Worm (Caenorhabditis elegans) whole organism, young adult: ENCODE data around the gene tag-65.

Experiments
- D2030.7 ChIP-seq: fragments of 200-800 bp; sonication (Bioruptor generic); IDR thresholded peaks from 2 replicates; pipeline ENCODE4 v1.3.6; 2022; ENCODE audit warnings: missing genetic modification reagents, missing genetic modification characterization, missing compliant biosample characterization
- F22D6.2 ChIP-seq: sonication (generic microtip); optimal IDR thresholded peaks from 2 replicates; lab custom pipeline; 2016; ENCODE audit warnings: mild to moderate bottlenecking, missing genetic modification characterization, missing compliant biosample characterization
- F33H1.4 ChIP-seq: fragments of 200-800 bp; sonication (Bioruptor generic); IDR thresholded peaks from 2 replicates; pipeline ENCODE4 v1.3.6; 2022; ENCODE audit warnings: missing genetic modification reagents, missing genetic modification characterization, missing compliant biosample characterization
- F37B4.10 ChIP-seq: fragments of 200-800 bp; sonication (Bioruptor generic); IDR thresholded peaks from 2 replicates; pipeline ENCODE4 v1.3.6; 2022; ENCODE audit warnings: missing genetic modification characterization, missing compliant biosample characterization
- F39B2.1 ChIP-seq: fragments of 200-800 bp; sonication (Bioruptor generic); IDR thresholded peaks from 2 replicates; pipeline ENCODE4 v1.3.6; 2022; ENCODE audit warnings: missing genetic modification reagents, missing genetic modification characterization, missing compliant biosample characterization
- Y67H2A.10 ChIP-seq: fragments of 200-800 bp; sonication (Bioruptor generic); conservative IDR thresholded peaks from 2 replicates; pipeline ENCODE4 v1.3.6; 2022; ENCODE audit warnings: missing genetic modification reagents, missing genetic modification characterization, missing compliant biosample characterization
- Y79H2A.3 ChIP-seq: fragments of 200-800 bp; sonication (Bioruptor generic); conservative IDR thresholded peaks from 2 replicates; pipeline ENCODE4 v1.3.6; 2022; ENCODE audit warnings: missing genetic modification reagents, missing genetic modification characterization, missing compliant biosample characterization
- ZK185.1 ChIP-seq: sonication (generic microtip); optimal IDR thresholded peaks from 2 replicates; lab custom pipeline; 2016; ENCODE audit warnings: mild to moderate bottlenecking, missing genetic modification characterization, missing compliant biosample characterization; ENCODE audit not compliant: poor library complexity, severe bottlenecking
- akir-1 ChIP-seq: fragments of 200-800 bp; sonication (Bioruptor generic); optimal IDR thresholded peaks from 2 replicates; lab custom pipeline; 2018; ENCODE audit warnings: mild to moderate bottlenecking, missing genetic modification characterization, moderate library complexity, missing compliant biosample characterization
- athp-1 ChIP-seq: sonication (generic microtip); optimal IDR thresholded peaks from 2 replicates; lab custom pipeline; 2017; ENCODE audit warnings: mild to moderate bottlenecking, missing genetic modification characterization, missing compliant biosample characterization
- attf-3 ChIP-seq: fragments of 200-800 bp; sonication (Bioruptor generic); conservative IDR thresholded peaks from 2 replicates; pipeline ENCODE4 v1.3.6; 2022; ENCODE audit warnings: missing genetic modification reagents, missing genetic modification characterization, missing compliant biosample characterization
- attf-6 ChIP-seq: fragments of 200-800 bp; sonication (Bioruptor generic); IDR thresholded peaks from 2 replicates; pipeline ENCODE4 v1.3.6; 2022; ENCODE audit warnings: missing genetic modification reagents, missing genetic modification characterization, missing compliant biosample characterization
- bed-2 ChIP-seq: fragments of 200-800 bp; sonication (Bioruptor generic); IDR thresholded peaks from 2 replicates; pipeline ENCODE4 v1.3.6; 2022; ENCODE audit warnings: missing genetic modification reagents, missing genetic modification characterization, missing compliant biosample characterization
- ceh-100 ChIP-seq: fragments of 200-800 bp; sonication (Bioruptor generic); IDR thresholded peaks from 2 replicates; pipeline ENCODE4 v1.3.6; 2022; ENCODE audit warnings: missing genetic modification reagents, missing genetic modification characterization, missing compliant biosample characterization
- chd-7 ChIP-seq: sonication (generic microtip); optimal IDR thresholded peaks from 2 replicates; lab custom pipeline; 2016; ENCODE audit warnings: mild to moderate bottlenecking, missing genetic modification characterization, moderate library complexity, missing compliant biosample characterization
- dox-1 ChIP-seq: fragments of 200-800 bp; sonication (Bioruptor generic); IDR thresholded peaks from 2 replicates; pipeline ENCODE4 v1.3.6; 2022; ENCODE audit warnings: missing genetic modification reagents, missing genetic modification characterization, missing compliant biosample characterization
- egl-18 ChIP-seq: fragments of 200-800 bp; sonication (Bioruptor generic); IDR thresholded peaks from 2 replicates; pipeline ENCODE4 v1.3.6; 2022; ENCODE audit warnings: missing genetic modification reagents, missing genetic modification characterization, missing compliant biosample characterization
- ets-4 ChIP-seq: fragments of 200-800 bp; sonication (Bioruptor generic); optimal IDR thresholded peaks from 2 replicates; lab custom pipeline; 2018; ENCODE audit warnings: mild to moderate bottlenecking, missing genetic modification characterization, missing compliant biosample characterization
- hlh-12 ChIP-seq: sonication (generic microtip); optimal IDR thresholded peaks from 2 replicates; lab custom pipeline; 2016; ENCODE audit warnings: missing genetic modification characterization, missing compliant biosample characterization
- hlh-26 ChIP-seq: fragments of 200-800 bp; sonication (Bioruptor generic); conservative IDR thresholded peaks from 2 replicates; pipeline ENCODE4 v1.3.6; 2022; ENCODE audit warnings: missing genetic modification reagents, missing genetic modification characterization, missing compliant biosample characterization
- hrde-1 ChIP-seq: sonication (generic microtip); optimal IDR thresholded peaks from 2 replicates; lab custom pipeline; 2016; ENCODE audit warnings: missing genetic modification characterization, mild to moderate bottlenecking, missing compliant biosample characterization, moderate library complexity, missing genotype, missing genetic modification reagents, borderline replicate concordance
- hsf-1 ChIP-seq: fragments of 200-800 bp; sonication (Bioruptor generic); IDR thresholded peaks from 2 replicates; pipeline ENCODE4 v1.3.6; 2022; ENCODE audit warnings: missing genetic modification reagents, missing genetic modification characterization, missing compliant biosample characterization
- lag-1 ChIP-seq: fragments of 200-800 bp; sonication (Bioruptor generic); IDR thresholded peaks from 2 replicates; pipeline ENCODE4 v1.3.6; 2022; ENCODE audit warnings: missing genetic modification reagents, missing genetic modification characterization, missing compliant biosample characterization
- lin-35 ChIP-seq, 3 experiments: fragments of 150-350 bp in 2 of 3; sonication (generic microtip) in 1 of 3; optimal IDR thresholded peaks; 2 replicates each; lab custom pipeline; 2014 to 2018; ENCODE audit warnings: missing biosample characterization in 3 of 3, missing genetic modification characterization in 3 of 3, missing genetic modification reagents in 3 of 3
- lin-40 ChIP-seq: sonication (generic microtip); optimal IDR thresholded peaks from 2 replicates; lab custom pipeline; 2016; ENCODE audit warnings: missing genetic modification characterization, mild to moderate bottlenecking, missing compliant biosample characterization, missing genotype, missing genetic modification reagents
- madf-8 ChIP-seq: fragments of 200-800 bp; sonication (Bioruptor generic); conservative IDR thresholded peaks from 2 replicates; pipeline ENCODE4 v1.3.6; 2022; ENCODE audit warnings: missing genetic modification reagents, missing genetic modification characterization, missing compliant biosample characterization
- mel-28 ChIP-seq: sonication (generic microtip); optimal IDR thresholded peaks from 2 replicates; lab custom pipeline; 2016; ENCODE audit warnings: borderline replicate concordance, mild to moderate bottlenecking, missing genetic modification characterization, missing compliant biosample characterization
- nfyb-1 ChIP-seq: fragments of 200-800 bp; sonication (Bioruptor generic); IDR thresholded peaks from 2 replicates; pipeline ENCODE4 v1.3.6; 2022; ENCODE audit warnings: missing genetic modification reagents, missing genetic modification characterization, missing compliant biosample characterization
- nhr-120 ChIP-seq: fragments of 200-800 bp; sonication (Bioruptor generic); IDR thresholded peaks from 2 replicates; pipeline ENCODE4 v1.3.6; 2022; ENCODE audit warnings: missing genetic modification characterization, missing compliant biosample characterization
- nhr-80 ChIP-seq: sonication (generic microtip); optimal IDR thresholded peaks from 2 replicates; lab custom pipeline; 2016; ENCODE audit warnings: missing genetic modification characterization, missing compliant biosample characterization
- nhr-90 ChIP-seq: sonication (generic microtip); optimal IDR thresholded peaks from 2 replicates; lab custom pipeline; 2016; ENCODE audit warnings: missing genotype, mild to moderate bottlenecking, missing genetic modification characterization, missing compliant biosample characterization
- pbrm-1 ChIP-seq: fragments of 200-800 bp; sonication (Bioruptor generic); IDR thresholded peaks from 2 replicates; pipeline ENCODE4 v1.3.6; 2022; ENCODE audit warnings: missing genetic modification reagents, missing genetic modification characterization, missing compliant biosample characterization
- rcor-1 ChIP-seq: fragments of 200-800 bp; sonication (Bioruptor generic); IDR thresholded peaks from 2 replicates; pipeline ENCODE4 v1.3.6; 2022; ENCODE audit warnings: missing genetic modification reagents, missing genetic modification characterization, missing compliant biosample characterization
- rec-8 ChIP-seq, 2 experiments: sonication (generic microtip); optimal IDR thresholded peaks; 2 replicates each; lab custom pipeline; 2016; ENCODE audit warnings: mild to moderate bottlenecking in 2 of 2, missing genetic modification characterization in 2 of 2, missing genetic modification reagents in 2 of 2, missing genotype in 2 of 2, missing biosample characterization in 1 of 2, missing compliant biosample characterization in 1 of 2, moderate library complexity in 1 of 2
- repo-1 ChIP-seq: sonication (generic microtip); optimal IDR thresholded peaks from 2 replicates; lab custom pipeline; 2017; ENCODE audit warnings: mild to moderate bottlenecking, missing genetic modification characterization, missing compliant biosample characterization
- rpc-1 ChIP-seq, 2 experiments: fragments of 150-350 bp in 1 of 2; sonication (generic microtip) in 1 of 2; optimal IDR thresholded peaks; 2 replicates each; lab custom pipeline; 2014 to 2018; ENCODE audit warnings: missing biosample characterization in 1 of 2, missing genetic modification characterization in 1 of 2, missing genetic modification reagents in 1 of 2, missing genotype in 1 of 2
- sdz-38 ChIP-seq: sonication (generic microtip); optimal IDR thresholded peaks from 2 replicates; lab custom pipeline; 2016; ENCODE audit warnings: missing genotype, missing genetic modification characterization, missing compliant biosample characterization
- sea-2 ChIP-seq: fragments of 200-800 bp; sonication (Bioruptor generic); IDR thresholded peaks from 2 replicates; pipeline ENCODE4 v1.3.6; 2022; ENCODE audit warnings: missing genetic modification characterization, missing compliant biosample characterization
- snpc-1.3 ChIP-seq: sonication (generic microtip); optimal IDR thresholded peaks from 2 replicates; lab custom pipeline; 2017; ENCODE audit warnings: missing genetic modification characterization, mild to moderate bottlenecking, missing compliant biosample characterization, antibody characterized with exemption, moderate library complexity, missing genotype, missing genetic modification reagents; ENCODE audit not compliant: insufficient read depth
- somi-1 ChIP-seq: fragments of 200-800 bp; sonication (Bioruptor generic); optimal IDR thresholded peaks from 2 replicates; lab custom pipeline; 2018; ENCODE audit warnings: mild to moderate bottlenecking, missing genetic modification characterization, missing compliant biosample characterization
- unc-62 ChIP-seq: fragments of 150-350 bp; optimal IDR thresholded peaks from 2 replicates; lab custom pipeline; 2014; ENCODE audit warnings: missing biosample characterization, missing genetic modification reagents, missing genetic modification characterization
- zfh-2 ChIP-seq: fragments of 200-800 bp; sonication (Bioruptor generic); conservative IDR thresholded peaks from 2 replicates; pipeline ENCODE4 v1.3.6; 2022; ENCODE audit warnings: missing genetic modification reagents, missing genetic modification characterization, missing compliant biosample characterization
- ztf-22 ChIP-seq: fragments of 200-800 bp; sonication (Bioruptor generic); optimal IDR thresholded peaks from 2 replicates; lab custom pipeline; 2018; ENCODE audit warnings: mild to moderate bottlenecking, missing genetic modification characterization, moderate library complexity, missing compliant biosample characterization
- ztf-25 ChIP-seq: fragments of 200-800 bp; sonication (Bioruptor generic); IDR thresholded peaks from 2 replicates; pipeline ENCODE4 v1.3.6; 2022; ENCODE audit warnings: missing genetic modification reagents, missing genetic modification characterization, missing compliant biosample characterization
- ztf-28 ChIP-seq: fragments of 200-800 bp; sonication (Bioruptor generic); IDR thresholded peaks from 2 replicates; pipeline ENCODE4 v1.3.6; 2022; ENCODE audit warnings: missing genetic modification reagents, missing genetic modification characterization, missing compliant biosample characterization

The tag-65 gene

ce11 chrV:13656346-13657254 is 21.8 kb downstream of the tag-65 start:
- TF ChIP-seq mel-28 (tag; lab: Kevin White, UChicago) (no peak), ztf-28 (GFP tag; lab: Robert Waterston, UW) (no peak), lag-1 (GFP tag; lab: Robert Waterston, UW) (no peak), hsf-1 (GFP tag; lab: Robert Waterston, UW) (0 out of 2 replicates have a peak, but pooled peaks have one; percentile 7), ZK185.1 (peak; percentile 9), hlh-26 (GFP tag; lab: Robert Waterston, UW) (0 out of 2 replicates have a peak, but pooled peaks have one; percentile 71), F22D6.2 (tag; lab: Kevin White, UChicago) (peak; percentile 56), attf-3 (GFP tag; lab: Robert Waterston, UW) (no peak), athp-1 (tag; lab: Kevin White, UChicago) (no peak), zfh-2 (GFP tag; lab: Robert Waterston, UW) (0 out of 2 replicates have a peak, but pooled peaks have one; percentile 14), hrde-1 (tag; lab: Kevin White, UChicago) (no peak), F33H1.4 (GFP tag; lab: Robert Waterston, UW) (no peak), rpc-1 (optimal IDR thresholded peaks at IDR 0.05; lab: Kevin White, UChicago) (no peak), rpc-1 (tag; optimal IDR thresholded peaks at IDR 0.05; lab: Kevin White, UChicago) (no peak), rcor-1 (no peak), Y67H2A.10 (GFP tag; lab: Robert Waterston, UW) (no peak), F39B2.1 (GFP tag; lab: Robert Waterston, UW) (no peak), pbrm-1 (GFP tag; lab: Robert Waterston, UW) (0 out of 2 replicates have a peak, but pooled peaks have one; percentile 24), dox-1 (no peak; the same call in 1 of the 2 replicates), sea-2 (GFP tag; lab: Robert Waterston, UW) (no peak), somi-1 (GFP tag; lab: Kevin White, UChicago) (peak; percentile 48), nhr-90 (tag; lab: Kevin White, UChicago) (peak; percentile 82), bed-2 (GFP tag; lab: Robert Waterston, UW) (no peak), attf-6 (GFP tag; lab: Robert Waterston, UW) (no peak), unc-62 (peak; percentile 35), chd-7 (peak; percentile 69), ets-4 (GFP tag; lab: Kevin White, UChicago) (peak; percentile 51), egl-18 (no peak), rec-8 (tag; optimal IDR thresholded peaks at IDR 0.05; lab: Kevin White, UChicago) (no peak), repo-1 (no peak), ztf-25 (GFP tag; lab: Robert Waterston, UW) (no peak), lin-35 (GFP tag; optimal IDR thresholded peaks at IDR 0.05; lab: Kevin White, UChicago) (no peak), Y79H2A.3 (no peak), D2030.7 (GFP tag; lab: Robert Waterston, UW) (no peak), madf-8 (GFP tag; lab: Robert Waterston, UW) (no peak), lin-40 (tag; lab: Kevin White, UChicago) (peak; percentile 52), nhr-80 (peak; percentile 96), akir-1 (peak; percentile 45), sdz-38 (tag; lab: Kevin White, UChicago) (no peak), nfyb-1 (GFP tag; lab: Robert Waterston, UW) (peak; percentile 71; the same call in 1 of the 2 replicates), ztf-22 (GFP tag; lab: Kevin White, UChicago) (peak; percentile 43), snpc-1.3 (tag; lab: Kevin White, UChicago) (no peak), hlh-12 (no peak), nhr-120 (GFP tag; lab: Robert Waterston, UW) (no peak), F37B4.10 (GFP tag; lab: Robert Waterston, UW) (no peak), ceh-100 (no peak)
